Fruit fly (Drosophila melanogaster) whole organism, wandering third instar larva: ENCODE data around the gene mAChR-C.

Experiments used
- Abd-B ChIP-seq: fragments of >200 bp; optimal IDR thresholded peaks from 2 replicates; lab custom pipeline; 2017; ENCODE audit warnings: missing biosample characterization, missing genetic modification characterization
- CrebA ChIP-seq: fragments of 200-800 bp; sonication (Bioruptor generic); optimal IDR thresholded peaks from 2 replicates; lab custom pipeline; 2016; ENCODE audit warnings: missing biosample characterization, mild to moderate bottlenecking, missing genetic modification characterization, borderline replicate concordance
- HLH106 ChIP-seq: fragments of 200-800 bp; optimal IDR thresholded peaks from 3 replicates; lab custom pipeline; 2019; ENCODE audit warnings: missing biosample characterization, mild to moderate bottlenecking, missing genetic modification characterization, moderate library complexity
- br ChIP-seq: fragments of 200-800 bp; sonication (Bioruptor generic); optimal IDR thresholded peaks from 2 replicates; lab custom pipeline; 2016; ENCODE audit warnings: missing biosample characterization, missing genetic modification characterization
- dsf ChIP-seq: sonication (Bioruptor generic); optimal IDR thresholded peaks from 2 replicates; lab custom pipeline; 2016; ENCODE audit warnings: missing biosample characterization, missing genetic modification characterization, borderline replicate concordance
- ey ChIP-seq: fragments of 200-800 bp; sonication (Bioruptor generic); optimal IDR thresholded peaks from 2 replicates; lab custom pipeline; 2016; ENCODE audit warnings: missing biosample characterization, missing genetic modification characterization
- h ChIP-seq: fragments of 200-800 bp; sonication (Bioruptor generic); optimal IDR thresholded peaks from 3 replicates; lab custom pipeline; 2016; ENCODE audit warnings: missing biosample characterization, mild to moderate bottlenecking, missing genetic modification characterization
- lola ChIP-seq: fragments of >200 bp; optimal IDR thresholded peaks from 2 replicates; lab custom pipeline; 2017; ENCODE audit warnings: missing biosample characterization, missing genetic modification characterization
- pan ChIP-seq: fragments of >200 bp; optimal IDR thresholded peaks from 2 replicates; lab custom pipeline; 2017
- psq ChIP-seq: fragments of 200-800 bp; sonication (Bioruptor generic); optimal IDR thresholded peaks from 3 replicates; lab custom pipeline; 2017; ENCODE audit warnings: missing biosample characterization, mild to moderate bottlenecking, missing genetic modification characterization, moderate library complexity

DNA sequence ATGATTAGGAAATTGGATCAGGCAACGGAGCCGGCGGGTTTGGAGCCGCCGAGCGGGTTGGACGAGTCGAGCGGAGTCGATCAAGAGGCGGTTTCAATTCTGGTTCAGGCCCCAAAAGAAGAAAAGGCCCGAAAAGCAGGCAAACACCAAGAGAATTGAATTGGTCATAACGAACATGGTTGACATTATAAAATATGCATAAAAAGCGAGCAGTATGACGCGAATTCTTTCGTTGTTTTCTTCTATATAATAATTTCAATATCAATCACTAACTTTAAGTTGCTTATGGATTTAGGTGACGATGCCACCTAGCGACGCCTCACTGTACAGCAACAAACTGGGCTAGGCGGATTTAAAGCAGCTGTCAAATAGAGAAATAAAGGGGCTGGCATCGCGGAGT lies 39.6 kb downstream of the mAChR-C start:
- TF ChIP-seq dsf (GFP tag; lab: Kevin White, UChicago) (no peak), HLH106 (tag; lab: Kevin White, UChicago) (no peak), CrebA (GFP tag; lab: Kevin White, UChicago) (no peak), psq (no peak), ey (GFP tag; lab: Kevin White, UChicago) (no peak), lola (GFP tag; lab: Kevin White, UChicago) (no peak), h (GFP tag; lab: Kevin White, UChicago) (no peak), br (GFP tag; lab: Kevin White, UChicago) (no peak), pan (no peak), Abd-B (GFP tag; lab: Kevin White, UChicago) (no peak)
